Fruit fly (Drosophila melanogaster): ENCODE measurements around the gene RabGGTb.

RabGGTb gene

dm6 chr2L:2840311-2840710 lies 38.6 kb upstream of the RabGGTb start (continued):
- TF ChIP-seq CG4707 (GFP tag; optimal IDR thresholded peaks at IDR 0.05) (no peak), cato (GFP tag; optimal IDR thresholded peaks at IDR 0.05; ENCODE audit: borderline replicate concordance) (no peak), Optix (GFP tag; IDR thresholded peaks at IDR 0.05) (no peak), Adf1 (GFP tag; IDR thresholded peaks at IDR 0.05) (no peak), E2f2 (GFP tag; IDR thresholded peaks at IDR 0.05) (no peak), ewg (GFP tag; optimal IDR thresholded peaks at IDR 0.05) (no peak), CG6654 (GFP tag; optimal IDR thresholded peaks at IDR 0.05) (no peak), chinmo (GFP tag; IDR thresholded peaks at IDR 0.05; ENCODE audit: partially characterized antibody) (peak; percentile 81; the same call in 1 of the 4 replicates), schlank (tag; optimal IDR thresholded peaks at IDR 0.05) (no peak)

- TF ChIP-seq grau (tag; optimal IDR thresholded peaks at IDR 0.05): no peak
- TF ChIP-seq sens (GFP tag): no peak
- TF ChIP-seq Hmr (GFP tag; optimal IDR thresholded peaks at IDR 0.05): no peak
Measured at dm6 chr2L:2844413-2844812, 34.5 kb upstream of the RabGGTb start, which contains the start of gene CG18558. TSS of gene CG18558 (minus strand) at chr2L:2844513.

dm6 chr2L:2845634-2846033 lies 33.3 kb upstream of the RabGGTb start, which contains the start of gene CG18557:
TSS of gene CG18557 (minus strand) at chr2L:2845734.
- no peak for TF ChIP-seq CG10431 (GFP tag; optimal IDR thresholded peaks at IDR 0.05)
- TF ChIP-seq scrt (GFP tag; optimal IDR thresholded peaks at IDR 0.05): no peak

- no peak for TF ChIP-seq Ssrp (tag; optimal IDR thresholded peaks at IDR 0.05)
- TF ChIP-seq so (GFP tag; IDR thresholded peaks at IDR 0.05): no peak
Measured at dm6 chr2L:2847112-2847682, 31.7 kb upstream of the RabGGTb start, which contains the start of the genes CG3117 and CG2983. TSS of gene CG3117 (minus strand) at chr2L:2847212. TSS of gene CG2983 (plus strand) at chr2L:2847632.

- TF ChIP-seq al (GFP tag; IDR thresholded peaks at IDR 0.05) (no peak), pzg (GFP tag; optimal IDR thresholded peaks at IDR 0.05) (no peak), Drgx (GFP tag; IDR thresholded peaks at IDR 0.05) (peak; percentile 40; the same call in 1 of the 2 replicates), Six4 (GFP tag; optimal IDR thresholded peaks at IDR 0.05) (no peak), Sox102F (GFP tag; optimal IDR thresholded peaks at IDR 0.05) (peak; percentile 8), pita (GFP tag; optimal IDR thresholded peaks at IDR 0.05) (no peak), MESR4 (GFP tag; optimal IDR thresholded peaks at IDR 0.05) (no peak), bbx (GFP tag; IDR thresholded peaks at IDR 0.05; ENCODE audit: partially characterized antibody) (no peak), ttk (GFP tag; IDR thresholded peaks at IDR 0.05) (no peak), CG3281 (GFP tag; optimal IDR thresholded peaks at IDR 0.05) (no peak), gcm2 (GFP tag; optimal IDR thresholded peaks at IDR 0.05) (no peak)
Measured at dm6 chr2L:2851589-2851988, 27.3 kb upstream of the RabGGTb start.

- peak; percentile 71 for TF ChIP-seq ftz-f1 (GFP tag; optimal IDR thresholded peaks at IDR 0.05)
- peak; percentile 59; the same call in 1 of the 2 replicates for TF ChIP-seq sim (GFP tag; IDR thresholded peaks at IDR 0.05)
- no peak for TF ChIP-seq sens-2 (GFP tag; IDR thresholded peaks at IDR 0.05)
- no peak for TF ChIP-seq CG34376 (GFP tag; optimal IDR thresholded peaks at IDR 0.05)
- no peak for TF ChIP-seq Atf-2 (GFP tag; optimal IDR thresholded peaks at IDR 0.05)
- no peak for TF ChIP-seq CG31441 (GFP tag; IDR thresholded peaks at IDR 0.05)
- no peak for TF ChIP-seq ewg (GFP tag; optimal IDR thresholded peaks at IDR 0.05)
- TF ChIP-seq CG13296 (GFP tag; optimal IDR thresholded peaks at IDR 0.05): no peak
- no peak for TF ChIP-seq Fer3 (tag; optimal IDR thresholded peaks at IDR 0.05)
- TF ChIP-seq CG4404 (GFP tag; IDR thresholded peaks at IDR 0.05): no peak
- no peak for TF ChIP-seq pzg (GFP tag; optimal IDR thresholded peaks at IDR 0.05)
- TF ChIP-seq CG1603 (tag; optimal IDR thresholded peaks at IDR 0.05): peak; percentile 46
- TF ChIP-seq CG8290 (GFP tag; optimal IDR thresholded peaks at IDR 0.05): no peak
- peak in 1 of 2 experiments; percentile 55 for TF ChIP-seq CG8290 (tag; optimal IDR thresholded peaks at IDR 0.05)
- no peak for TF ChIP-seq CG43689 (GFP tag; IDR thresholded peaks at IDR 0.05)
- TF ChIP-seq Opbp (GFP tag; IDR thresholded peaks at IDR 0.05; ENCODE audit: partially characterized antibody): no peak
- 0 out of 3 replicates have a peak, but pooled peaks have one; percentile 3 for TF ChIP-seq sr (GFP tag; IDR thresholded peaks at IDR 0.05)
Measured at dm6 chr2L:2855204-2855768, 23.6 kb upstream of the RabGGTb start.

Data from whole organism, embryonic.